Fruit fly (Drosophila melanogaster) whole organism, embryonic: ENCODE results near the gene Helz.

Experiments used
- Abd-B ChIP-seq: fragments of 200-800 bp; sonication (Bioruptor generic); optimal IDR thresholded peaks from 2 replicates; lab custom pipeline; 2018; ENCODE audit warnings: missing biosample characterization, mild to moderate bottlenecking, missing genetic modification characterization, moderate library complexity
- Adf1 ChIP-seq: fragments of 200-800 bp; sonication (Bioruptor generic); IDR thresholded peaks from 2 replicates; pipeline ENCODE4 v1.3.6; 2022; ENCODE audit warnings: missing biosample characterization, missing genetic modification characterization
- Atf6 ChIP-seq: fragments of 200-800 bp; sonication (Bioruptor generic); IDR thresholded peaks from 2 replicates; pipeline ENCODE4 v1.3.6; 2022; ENCODE audit warnings: missing biosample characterization, missing genetic modification characterization
- Awh ChIP-seq: fragments of 200-800 bp; sonication (Bioruptor generic); IDR thresholded peaks from 2 replicates; pipeline ENCODE4, ENCODE4 v1.3.6; 2022; ENCODE audit warnings: missing biosample characterization, missing genetic modification characterization
- BEAF-32 ChIP-seq: fragments of 200-800 bp; sonication (Bioruptor generic); optimal IDR thresholded peaks from 3 replicates; lab custom pipeline; 2017; ENCODE audit warnings: missing biosample characterization, missing genetic modification characterization, mild to moderate bottlenecking, moderate library complexity, missing genetic modification reagents
- BtbVII ChIP-seq: fragments of 200-800 bp; sonication (Bioruptor generic); optimal IDR thresholded peaks from 3 replicates; lab custom pipeline; 2017; ENCODE audit warnings: missing biosample characterization, mild to moderate bottlenecking, missing genetic modification characterization
- CG10274 ChIP-seq: fragments of 200-800 bp; sonication (Bioruptor generic); optimal IDR thresholded peaks from 3 replicates; lab custom pipeline; 2017; ENCODE audit warnings: missing biosample characterization, mild to moderate bottlenecking, missing genetic modification characterization
- CG12219 ChIP-seq: fragments of 200-800 bp; sonication (Bioruptor generic); optimal IDR thresholded peaks from 3 replicates; lab custom pipeline; 2018; ENCODE audit warnings: missing biosample characterization, mild to moderate bottlenecking, missing genetic modification characterization
- CG1233 ChIP-seq: fragments of 200-800 bp; sonication (Bioruptor generic); optimal IDR thresholded peaks from 4 replicates; lab custom pipeline; 2018; ENCODE audit warnings: missing biosample characterization, mild to moderate bottlenecking, missing genetic modification characterization
- CG12744 ChIP-seq: fragments of 200-800 bp; sonication (Bioruptor generic); optimal IDR thresholded peaks from 2 replicates; lab custom pipeline; 2016; ENCODE audit warnings: missing biosample characterization, missing genetic modification characterization
- CG12942 ChIP-seq: fragments of 200-800 bp; sonication (Bioruptor generic); optimal IDR thresholded peaks from 3 replicates; lab custom pipeline; 2016; ENCODE audit warnings: missing biosample characterization, missing genetic modification characterization
- CG13296 ChIP-seq: fragments of 200-800 bp; sonication (Bioruptor generic); optimal IDR thresholded peaks from 3 replicates; lab custom pipeline; 2018; ENCODE audit warnings: missing biosample characterization, mild to moderate bottlenecking, missing genetic modification characterization
- CG13624 ChIP-seq: fragments of 200-800 bp; sonication (Bioruptor generic); optimal IDR thresholded peaks from 2 replicates; lab custom pipeline; 2016; ENCODE audit warnings: missing biosample characterization, missing genetic modification characterization
- CG13894 ChIP-seq: fragments of 200-800 bp; sonication (Bioruptor generic); optimal IDR thresholded peaks from 3 replicates; lab custom pipeline; 2018; ENCODE audit warnings: missing biosample characterization, mild to moderate bottlenecking, missing genetic modification characterization, moderate library complexity
- CG15479 ChIP-seq: fragments of 200-800 bp; sonication (Bioruptor generic); optimal IDR thresholded peaks from 3 replicates; lab custom pipeline; 2019; ENCODE audit warnings: missing biosample characterization, mild to moderate bottlenecking, missing genetic modification characterization, moderate library complexity
- CG17568 ChIP-seq: fragments of 200-800 bp; sonication (Bioruptor generic); optimal IDR thresholded peaks from 2 replicates; lab custom pipeline; 2018; ENCODE audit warnings: missing biosample characterization, mild to moderate bottlenecking, missing genetic modification characterization, moderate library complexity
- CG17829 ChIP-seq: fragments of 200-800 bp; optimal IDR thresholded peaks from 2 replicates; lab custom pipeline; 2019; ENCODE audit warnings: missing biosample characterization, mild to moderate bottlenecking, missing genetic modification characterization, moderate library complexity
- CG3847 ChIP-seq: fragments of 200-800 bp; sonication (Bioruptor generic); IDR thresholded peaks from 2 replicates; pipeline ENCODE4 v1.3.6; 2022; ENCODE audit warnings: missing biosample characterization, missing genetic modification characterization
- CG4360 ChIP-seq: fragments of 200-800 bp; sonication (Bioruptor generic); IDR thresholded peaks from 2 replicates; pipeline ENCODE4 v1.3.6; 2022; ENCODE audit warnings: missing biosample characterization, missing genetic modification characterization
- CG7928 ChIP-seq: fragments of 200-800 bp; sonication (Bioruptor generic); optimal IDR thresholded peaks from 2 replicates; lab custom pipeline; 2017; ENCODE audit warnings: missing biosample characterization, mild to moderate bottlenecking, missing genetic modification characterization
- CG7963 ChIP-seq: fragments of 200-800 bp; sonication (Bioruptor generic); IDR thresholded peaks from 3 replicates; pipeline ENCODE4 v1.3.6; 2022; ENCODE audit warnings: missing biosample characterization, missing genetic modification characterization; ENCODE audit not compliant: partially characterized antibody
- CG9797 ChIP-seq: fragments of 200-800 bp; sonication (Bioruptor generic); optimal IDR thresholded peaks from 3 replicates; lab custom pipeline; 2018; ENCODE audit warnings: missing biosample characterization, mild to moderate bottlenecking, missing genetic modification characterization
- Ets65A ChIP-seq: fragments of 200-800 bp; sonication (Bioruptor generic); peaks from one replicate; lab custom pipeline; 2016; ENCODE audit warnings: missing biosample characterization, missing genetic modification characterization
- Fer2 ChIP-seq: fragments of 200-800 bp; sonication (Bioruptor generic); optimal IDR thresholded peaks from 2 replicates; lab custom pipeline; 2018; ENCODE audit warnings: missing biosample characterization, mild to moderate bottlenecking, missing genetic modification characterization, moderate library complexity
- HHEX ChIP-seq: fragments of 200-800 bp; sonication (Bioruptor generic); optimal IDR thresholded peaks from 3 replicates; lab custom pipeline; 2017; ENCODE audit warnings: missing biosample characterization, mild to moderate bottlenecking, missing genetic modification characterization, missing genetic modification reagents
- Hsf ChIP-seq: fragments of 200-800 bp; sonication (Bioruptor generic); optimal IDR thresholded peaks from 3 replicates; lab custom pipeline; 2016; ENCODE audit warnings: missing biosample characterization, missing genetic modification characterization
- Kr ChIP-seq: fragments of 200-800 bp; sonication (Bioruptor generic); optimal IDR thresholded peaks from 2 replicates; lab custom pipeline; 2017; ENCODE audit warnings: missing biosample characterization, mild to moderate bottlenecking, missing genetic modification characterization
- Lhr ChIP-seq: fragments of 200-800 bp; sonication (Bioruptor generic); optimal IDR thresholded peaks from 3 replicates; lab custom pipeline; 2017; ENCODE audit warnings: mild to moderate bottlenecking, missing biosample characterization, missing genetic modification reagents, missing genetic modification characterization
- Meics ChIP-seq: fragments of 200-800 bp; sonication (Bioruptor generic); optimal IDR thresholded peaks from 2 replicates; lab custom pipeline; 2017; ENCODE audit warnings: missing biosample characterization, mild to moderate bottlenecking, missing genetic modification characterization
- Myb ChIP-seq: fragments of 200-800 bp; sonication (Bioruptor generic); optimal IDR thresholded peaks from 2 replicates; lab custom pipeline; 2016; ENCODE audit warnings: missing biosample characterization, missing genetic modification characterization
- Rfx ChIP-seq: fragments of 200-800 bp; sonication (Bioruptor generic); IDR thresholded peaks from 2 replicates; pipeline ENCODE4 v1.3.6; 2022; ENCODE audit warnings: missing biosample characterization, missing genetic modification characterization
- Xrp1 ChIP-seq: fragments of 200-800 bp; sonication (Bioruptor generic); IDR thresholded peaks from 2 replicates; pipeline ENCODE4 v1.3.6; 2022; ENCODE audit warnings: missing biosample characterization, missing genetic modification characterization
- bsh ChIP-seq, 2 experiments: fragments of 200-800 bp; sonication (Bioruptor generic); optimal IDR thresholded peaks; 2 replicates each; lab custom pipeline; 2017 to 2018; ENCODE audit warnings: mild to moderate bottlenecking in 2 of 2, missing biosample characterization in 2 of 2, missing genetic modification characterization in 2 of 2, moderate library complexity in 1 of 2
- chif ChIP-seq, 2 experiments: fragments of 200-800 bp; sonication (Bioruptor generic); optimal IDR thresholded peaks; 3 replicates each; lab custom pipeline; 2016; ENCODE audit warnings: missing biosample characterization in 2 of 2, missing genetic modification characterization in 2 of 2
- chm ChIP-seq: fragments of 200-800 bp; sonication (Bioruptor generic); IDR thresholded peaks from 2 replicates; pipeline ENCODE4 v1.3.6; 2022; ENCODE audit warnings: missing biosample characterization, missing genetic modification characterization
- croc ChIP-seq: fragments of 200-800 bp; sonication (Bioruptor generic); conservative IDR thresholded peaks from 3 replicates; pipeline ENCODE4 v1.3.6; 2022; ENCODE audit warnings: missing biosample characterization, missing genetic modification characterization
- dati ChIP-seq: fragments of 200-800 bp; sonication (Bioruptor generic); IDR thresholded peaks from 2 replicates; pipeline ENCODE4 v1.3.6; 2022; ENCODE audit warnings: missing biosample characterization, missing genetic modification characterization
- eyg ChIP-seq: fragments of 200-800 bp; sonication (Bioruptor generic); optimal IDR thresholded peaks from 3 replicates; lab custom pipeline; 2016; ENCODE audit warnings: missing biosample characterization, missing genetic modification characterization
- fu2 ChIP-seq: fragments of 200-800 bp; sonication (Bioruptor generic); optimal IDR thresholded peaks from 2 replicates; lab custom pipeline; 2016; ENCODE audit warnings: missing biosample characterization, missing genetic modification characterization
- gsb-n ChIP-seq: fragments of 200-800 bp; sonication (Bioruptor generic); optimal IDR thresholded peaks from 3 replicates; lab custom pipeline; 2018; ENCODE audit warnings: missing biosample characterization, mild to moderate bottlenecking, missing genetic modification characterization
- oc ChIP-seq: fragments of 200-800 bp; sonication (Bioruptor generic); optimal IDR thresholded peaks from 2 replicates; lab custom pipeline; 2018; ENCODE audit warnings: missing biosample characterization, mild to moderate bottlenecking, missing genetic modification characterization, moderate library complexity
- otp ChIP-seq: fragments of 200-800 bp; sonication (Bioruptor generic); IDR thresholded peaks from 3 replicates; pipeline ENCODE4, ENCODE4 v1.3.6; 2022; ENCODE audit warnings: missing biosample characterization, missing genetic modification characterization
- repo ChIP-seq: fragments of 200-800 bp; sonication (Bioruptor generic); optimal IDR thresholded peaks from 2 replicates; lab custom pipeline; 2016; ENCODE audit warnings: missing biosample characterization, missing genetic modification characterization
- sens ChIP-seq: fragments of 200-800 bp; sonication (Bioruptor generic); peaks from one replicate; lab custom pipeline; 2016; ENCODE audit warnings: missing biosample characterization, missing genetic modification characterization
- seq ChIP-seq: fragments of 200-800 bp; sonication (Bioruptor generic); IDR thresholded peaks from 2 replicates; pipeline ENCODE4 v1.3.6; 2022; ENCODE audit warnings: missing biosample characterization, missing genetic modification characterization
- shn ChIP-seq: fragments of 200-800 bp; sonication (Bioruptor generic); optimal IDR thresholded peaks from 3 replicates; lab custom pipeline; 2016; ENCODE audit warnings: missing biosample characterization, missing genetic modification characterization
- slbo ChIP-seq: fragments of 200-800 bp; sonication (Bioruptor generic); IDR thresholded peaks from 2 replicates; pipeline ENCODE4 v1.3.6; 2022; ENCODE audit warnings: missing biosample characterization, missing genetic modification characterization
- usp ChIP-seq: fragments of >200 bp; optimal IDR thresholded peaks from 2 replicates; lab custom pipeline; 2017; ENCODE audit warnings: missing biosample characterization, missing genetic modification characterization
- wdn ChIP-seq: fragments of 200-800 bp; sonication (Bioruptor generic); IDR thresholded peaks from 2 replicates; pipeline ENCODE4 v1.3.6; 2022; ENCODE audit warnings: missing biosample characterization, missing genetic modification characterization

Gene Helz

DNA sequence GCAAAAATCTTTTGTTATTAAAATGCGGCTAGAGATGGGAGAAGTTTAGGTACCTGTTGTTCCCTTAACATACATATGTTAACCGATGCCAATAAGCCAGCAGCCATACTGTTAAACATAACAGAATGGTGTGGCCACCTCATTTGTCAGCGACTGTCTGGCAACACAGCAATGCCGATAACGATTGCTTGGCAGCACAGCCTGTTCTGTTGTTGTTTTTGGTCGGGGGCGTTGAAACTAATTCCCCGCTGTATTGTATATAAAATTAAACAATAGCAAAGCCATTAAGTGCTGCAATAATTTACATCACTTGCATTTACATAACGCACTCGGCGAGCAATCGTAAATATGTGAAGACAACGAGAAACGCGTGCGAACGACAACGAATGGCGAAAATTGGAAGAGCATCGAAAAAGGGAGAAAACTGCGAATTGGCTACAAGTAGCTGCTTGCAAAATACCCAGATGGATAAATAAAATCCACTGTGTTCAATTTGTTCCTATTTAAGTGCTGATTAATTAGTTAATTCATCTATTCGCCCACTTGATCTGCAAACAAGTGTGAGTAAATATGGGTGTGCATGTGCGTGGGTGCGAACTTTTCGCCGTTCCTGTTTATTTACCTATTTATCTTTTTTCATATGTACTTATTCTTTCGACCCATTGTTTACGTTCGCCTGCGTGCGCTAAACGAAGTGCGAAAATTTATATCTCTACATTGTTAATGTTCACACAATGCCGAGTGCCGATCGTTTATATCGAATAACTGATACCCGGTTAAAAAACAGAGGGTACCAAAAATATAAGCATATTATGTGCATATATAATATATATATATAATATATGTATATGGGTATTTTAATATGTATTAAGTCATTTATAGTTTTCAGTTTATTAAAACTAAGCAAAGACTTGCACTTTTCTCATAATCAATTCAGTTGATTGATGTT lies 27.6 kb upstream of the Helz start, which contains the start of the genes Tsen34 and Mgat4a (continued):
- peak; percentile 48; the same call in 1 of the 2 replicates for TF ChIP-seq Adf1 (GFP tag; lab: Robert Waterston, UW)
- peak; percentile 31 for TF ChIP-seq CG17829 (tag; lab: Kevin White, UChicago)
- peak; percentile 3 for TF ChIP-seq repo (GFP tag; lab: Kevin White, UChicago)
- TF ChIP-seq CG7963 (GFP tag; lab: Robert Waterston, UW), result peak; percentile 41; the same call in 2 of the 3 replicates
- no peak for TF ChIP-seq bsh (GFP tag; optimal IDR thresholded peaks at IDR 0.05; lab: Kevin White, UChicago)
- peak; percentile 14; the same call in 1 of the 2 replicates for TF ChIP-seq seq (GFP tag; lab: Robert Waterston, UW)
- peak; percentile 82 for TF ChIP-seq CG13296
- TF ChIP-seq CG12744 (GFP tag; lab: Kevin White, UChicago), result peak; percentile 52
- TF ChIP-seq Hsf (GFP tag; lab: Kevin White, UChicago), result peak; percentile 24
- TF ChIP-seq CG4360 (GFP tag; lab: Robert Waterston, UW), result peak; percentile 88
- TF ChIP-seq BEAF-32 (GFP tag; lab: Kevin White, UChicago), result peak; percentile 65
- TF ChIP-seq slbo (GFP tag; lab: Robert Waterston, UW), result peak; percentile 59
- peak; percentile 73; the same call in 1 of the 2 replicates for TF ChIP-seq Atf6 (GFP tag; lab: Robert Waterston, UW)
- TF ChIP-seq CG7928 (GFP tag; lab: Kevin White, UChicago), result peak; percentile 27
- no peak for TF ChIP-seq croc (GFP tag; lab: Robert Waterston, UW)
- no peak for TF ChIP-seq usp (GFP tag; lab: Kevin White, UChicago)
- peak in 1 of 2 experiments; percentile 28 for TF ChIP-seq chif (GFP tag; optimal IDR thresholded peaks at IDR 0.05; lab: Kevin White, UChicago)
- peak; percentile 2 for TF ChIP-seq CG12219 (GFP tag; lab: Kevin White, UChicago)
- TF ChIP-seq sens (GFP tag; lab: Kevin White, UChicago), result peak; percentile 86
- peak; percentile 54 for TF ChIP-seq Xrp1 (GFP tag; lab: Robert Waterston, UW)
- peak; percentile 56 for TF ChIP-seq Ets65A (GFP tag; lab: Kevin White, UChicago)
- no peak for TF ChIP-seq CG17568
- TF ChIP-seq wdn (GFP tag; lab: Robert Waterston, UW), result peak; percentile 62
- peak; percentile 20 for TF ChIP-seq oc (tag; lab: Kevin White, UChicago)
- peak; percentile 43 for TF ChIP-seq CG15479 (GFP tag; lab: Kevin White, UChicago)
- TF ChIP-seq gsb-n (tag; lab: Kevin White, UChicago), result no peak
- TF ChIP-seq eyg (GFP tag; lab: Kevin White, UChicago), result peak; percentile 47
- peak; percentile 14; the same call in 1 of the 2 replicates for TF ChIP-seq chm (GFP tag; lab: Robert Waterston, UW)
- no peak for TF ChIP-seq CG13894 (tag; lab: Kevin White, UChicago)
- peak; percentile 44; the same call in 1 of the 2 replicates for TF ChIP-seq Awh (GFP tag; lab: Robert Waterston, UW)
- peak; percentile 50 for TF ChIP-seq HHEX (GFP tag; lab: Kevin White, UChicago)
- TF ChIP-seq shn (GFP tag; lab: Kevin White, UChicago), result no peak
- TF ChIP-seq Rfx (GFP tag; lab: Robert Waterston, UW), result peak; percentile 78
- peak; percentile 6 for TF ChIP-seq CG12942 (GFP tag; lab: Kevin White, UChicago)
- TF ChIP-seq fu2 (GFP tag; lab: Kevin White, UChicago), result no peak
- no peak for TF ChIP-seq Kr (GFP tag; lab: Kevin White, UChicago)
- no peak for TF ChIP-seq dati (GFP tag; lab: Robert Waterston, UW)
- peak; percentile 77 for TF ChIP-seq BtbVII (GFP tag; lab: Kevin White, UChicago)
- no peak for TF ChIP-seq Lhr (GFP tag; lab: Kevin White, UChicago)
- peak; percentile 52 for TF ChIP-seq CG13624 (GFP tag; lab: Kevin White, UChicago)
- peak; percentile 8; the same call in 1 of the 3 replicates for TF ChIP-seq otp (GFP tag; lab: Robert Waterston, UW)
- peak; percentile 47 for TF ChIP-seq CG1233 (GFP tag; lab: Kevin White, UChicago)
- no peak for TF ChIP-seq Abd-B
- peak; percentile 68 for TF ChIP-seq Fer2 (tag; lab: Kevin White, UChicago)
- peak; percentile 16; the same call in 1 of the 2 replicates for TF ChIP-seq CG3847 (GFP tag; lab: Robert Waterston, UW)
- no peak for TF ChIP-seq CG10274 (GFP tag; lab: Kevin White, UChicago)
- TF ChIP-seq Meics (GFP tag; lab: Kevin White, UChicago), result peak; percentile 68
- TF ChIP-seq Myb (GFP tag; lab: Kevin White, UChicago), result peak; percentile 18
- peak; percentile 50 for TF ChIP-seq CG9797 (GFP tag; lab: Kevin White, UChicago)
